Worm (Caenorhabditis elegans) whole organism, mixed stage, embryonic: ENCODE data around the gene sma-3.
A peak's percentile ranks its signal among the peaks of the same experiment; 100 is the strongest.

Experiments
- M03D4.4 ChIP-seq: sonication (generic microtip); optimal IDR thresholded peaks from 2 replicates; lab custom pipeline; 2017; ENCODE audit warnings: mild to moderate bottlenecking, missing genetic modification characterization, missing compliant biosample characterization
- bed-3 ChIP-seq: fragments of 200-800 bp; sonication (Bioruptor generic); optimal IDR thresholded peaks from 3 replicates; lab custom pipeline; 2018; ENCODE audit warnings: mild to moderate bottlenecking, missing genetic modification characterization, moderate library complexity, missing compliant biosample characterization
- blmp-1 ChIP-seq: fragments of 150-350 bp; optimal IDR thresholded peaks from 2 replicates; lab custom pipeline; 2014; ENCODE audit warnings: missing biosample characterization, missing genetic modification characterization
- ceh-39 ChIP-seq: fragments of 150-350 bp; optimal IDR thresholded peaks from 2 replicates; lab custom pipeline; 2014; ENCODE audit warnings: missing biosample characterization, missing genetic modification characterization
- ceh-43 ChIP-seq: fragments of 200-800 bp; sonication (Bioruptor generic); optimal IDR thresholded peaks from 2 replicates; lab custom pipeline; 2018; ENCODE audit warnings: mild to moderate bottlenecking, missing genetic modification characterization, moderate library complexity, missing compliant biosample characterization
- ceh-83 ChIP-seq: fragments of 200-800 bp; sonication (Bioruptor generic); optimal IDR thresholded peaks from 2 replicates; lab custom pipeline; 2018; ENCODE audit warnings: mild to moderate bottlenecking, missing genetic modification characterization, missing compliant biosample characterization
- ces-1 ChIP-seq: fragments of 150-350 bp; optimal IDR thresholded peaks from 2 replicates; lab custom pipeline; 2014; ENCODE audit warnings: missing biosample characterization, missing genetic modification reagents, missing genetic modification characterization
- cnd-1 ChIP-seq: fragments of 200-800 bp; sonication (Bioruptor generic); optimal IDR thresholded peaks from 2 replicates; lab custom pipeline; 2018; ENCODE audit warnings: mild to moderate bottlenecking, missing genetic modification characterization, missing compliant biosample characterization
- drap-1 ChIP-seq: fragments of 200-800 bp; sonication (Bioruptor generic); optimal IDR thresholded peaks from 3 replicates; lab custom pipeline; 2018; ENCODE audit warnings: mild to moderate bottlenecking, missing genetic modification characterization, missing compliant biosample characterization
- elt-1 ChIP-seq: sonication (generic microtip); optimal IDR thresholded peaks from 2 replicates; lab custom pipeline; 2017; ENCODE audit warnings: missing genetic modification characterization, mild to moderate bottlenecking, missing compliant biosample characterization, antibody characterized with exemption, moderate library complexity, borderline replicate concordance; ENCODE audit not compliant: insufficient read depth
- flh-1 ChIP-seq: fragments of 200-800 bp; sonication (Bioruptor generic); optimal IDR thresholded peaks from 2 replicates; lab custom pipeline; 2018; ENCODE audit warnings: mild to moderate bottlenecking, missing genetic modification characterization, moderate library complexity, missing compliant biosample characterization
- lin-13 ChIP-seq: fragments of 150-350 bp; optimal IDR thresholded peaks from 2 replicates; lab custom pipeline; 2014; ENCODE audit warnings: missing biosample characterization, missing genetic modification characterization
- lin-32 ChIP-seq: fragments of 200-800 bp; sonication (Bioruptor generic); optimal IDR thresholded peaks from 2 replicates; lab custom pipeline; 2018; ENCODE audit warnings: mild to moderate bottlenecking, missing genetic modification characterization, missing compliant biosample characterization
- lsy-2 ChIP-seq: fragments of 150-350 bp; optimal IDR thresholded peaks from 2 replicates; lab custom pipeline; 2014; ENCODE audit warnings: missing biosample characterization, missing genetic modification characterization
- mab-5 ChIP-seq: fragments of 150-350 bp; optimal IDR thresholded peaks from 2 replicates; lab custom pipeline; 2014; ENCODE audit warnings: missing biosample characterization, missing genetic modification characterization
- mep-1 ChIP-seq: fragments of 150-350 bp; optimal IDR thresholded peaks from 2 replicates; lab custom pipeline; 2017; ENCODE audit warnings: missing biosample characterization, missing genetic modification reagents, missing genetic modification characterization, inconsistent platforms
- mls-2 ChIP-seq: sonication (generic microtip); optimal IDR thresholded peaks from 2 replicates; lab custom pipeline; 2016; ENCODE audit warnings: mild to moderate bottlenecking, missing genetic modification characterization, moderate library complexity, missing compliant biosample characterization
- nhr-12 ChIP-seq: fragments of 150-350 bp; optimal IDR thresholded peaks from 2 replicates; lab custom pipeline; 2014; ENCODE audit warnings: missing biosample characterization, missing genetic modification characterization
- nhr-2 ChIP-seq: fragments of 150-350 bp; optimal IDR thresholded peaks from 2 replicates; lab custom pipeline; 2014; ENCODE audit warnings: missing biosample characterization, missing genetic modification characterization
- nhr-237 ChIP-seq: fragments of 150-350 bp; optimal IDR thresholded peaks from 2 replicates; lab custom pipeline; 2014; ENCODE audit warnings: missing biosample characterization, missing genetic modification characterization
- nhr-28 ChIP-seq: fragments of 150-350 bp; optimal IDR thresholded peaks from 2 replicates; lab custom pipeline; 2014; ENCODE audit warnings: missing biosample characterization, missing genetic modification characterization
- nhr-76 ChIP-seq: sonication (generic microtip); optimal IDR thresholded peaks from 2 replicates; lab custom pipeline; 2017; ENCODE audit warnings: missing biosample characterization, missing genetic modification characterization
- pha-4 ChIP-seq: fragments of 150-350 bp; optimal IDR thresholded peaks from 2 replicates; lab custom pipeline; 2018; ENCODE audit warnings: missing biosample characterization, missing genetic modification reagents, missing genetic modification characterization
- sem-2 ChIP-seq: fragments of 200-800 bp; sonication (Bioruptor generic); optimal IDR thresholded peaks from 2 replicates; lab custom pipeline; 2018; ENCODE audit warnings: mild to moderate bottlenecking, missing genetic modification characterization, missing compliant biosample characterization
- snpc-4 ChIP-seq: fragments of 150-350 bp; optimal IDR thresholded peaks from 2 replicates; lab custom pipeline; 2014; ENCODE audit warnings: missing biosample characterization, missing genetic modification characterization
- sptf-1 ChIP-seq: sonication (generic microtip); optimal IDR thresholded peaks from 2 replicates; lab custom pipeline; 2017; ENCODE audit warnings: mild to moderate bottlenecking, missing genetic modification characterization, moderate library complexity, missing compliant biosample characterization
- tbx-8 ChIP-seq: fragments of 200-800 bp; sonication (Bioruptor generic); optimal IDR thresholded peaks from 2 replicates; lab custom pipeline; 2018; ENCODE audit warnings: mild to moderate bottlenecking, missing genetic modification characterization, moderate library complexity, missing compliant biosample characterization
- unc-120 ChIP-seq: sonication (generic microtip); optimal IDR thresholded peaks from 2 replicates; lab custom pipeline; 2017; ENCODE audit warnings: missing genetic modification characterization, missing compliant biosample characterization; ENCODE audit not compliant: poor library complexity, severe bottlenecking
- unc-62 ChIP-seq: fragments of 150-350 bp; optimal IDR thresholded peaks from 2 replicates; lab custom pipeline; 2014; ENCODE audit warnings: missing biosample characterization, missing genetic modification reagents, missing genetic modification characterization
- ztf-11 ChIP-seq: fragments of 150-350 bp; optimal IDR thresholded peaks from 2 replicates; lab custom pipeline; 2014; ENCODE audit warnings: missing biosample characterization, missing genetic modification characterization

The sma-3 gene

DNA sequence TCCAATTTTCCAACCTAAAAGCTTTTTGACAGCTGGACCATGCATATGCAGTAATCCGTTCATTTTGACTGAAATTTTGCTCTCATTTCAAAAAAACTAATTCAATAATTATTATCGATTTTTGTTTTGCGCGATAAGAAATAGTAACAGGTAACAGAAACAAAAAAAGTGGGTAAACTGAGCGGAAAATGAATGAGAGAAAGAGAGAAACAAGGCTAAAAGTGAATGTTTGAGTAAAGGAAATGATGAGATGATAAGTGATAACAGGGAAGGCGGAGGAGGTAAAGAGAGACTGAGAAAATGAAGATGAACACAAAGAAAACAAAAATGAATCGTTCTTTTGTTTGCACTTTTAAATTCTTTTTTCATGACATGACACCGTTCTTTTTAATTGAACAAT lies at the start of gene sma-3:
Gene sma-3 (minus strand): TSS at position 68 of the 400 bp plus-strand sequence.
- TF ChIP-seq lin-13 (no peak), blmp-1 (tag; lab: Kevin White, UChicago) (peak; percentile 47)

DNA sequence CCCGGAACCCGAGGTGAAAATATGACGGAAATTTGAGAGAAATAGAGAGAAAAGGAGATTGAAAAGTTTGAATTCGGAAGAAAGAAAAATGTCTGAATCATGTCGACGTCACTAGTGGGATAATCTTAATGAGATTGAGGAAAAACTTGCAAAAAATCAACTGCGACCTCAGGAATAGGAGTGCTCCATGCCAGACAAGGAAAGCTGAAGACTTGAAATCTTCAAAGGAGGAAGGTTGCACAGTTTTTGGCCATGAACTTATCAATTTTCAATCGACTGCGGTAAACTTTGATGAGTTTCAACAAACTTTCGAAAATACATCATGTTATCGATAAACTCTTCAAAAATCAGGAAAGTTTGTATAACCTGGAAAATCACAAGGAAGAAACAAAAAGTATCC lies 48.6 kb upstream of the sma-3 start, which contains the start of gene pdf-1:
Gene pdf-1 (minus strand): TSS at position 101 of the 400 bp plus-strand sequence.
- TF ChIP-seq lin-13, result no peak
- no peak for TF ChIP-seq ceh-43 (GFP tag; lab: Kevin White, UChicago)
- no peak for TF ChIP-seq M03D4.4
- TF ChIP-seq unc-62, result no peak
- no peak for TF ChIP-seq ceh-39 (tag; lab: Kevin White, UChicago)
- TF ChIP-seq mab-5 (tag; lab: Kevin White, UChicago), result no peak
- no peak for TF ChIP-seq nhr-28 (tag; lab: Kevin White, UChicago)
- no peak for TF ChIP-seq lsy-2 (tag; lab: Kevin White, UChicago)
- no peak for TF ChIP-seq mep-1 (tag; lab: Kevin White, UChicago)
- no peak for TF ChIP-seq nhr-2 (tag; lab: Kevin White, UChicago)
- TF ChIP-seq elt-1 (tag; lab: Kevin White, UChicago), result no peak
- TF ChIP-seq tbx-8, result no peak
- TF ChIP-seq ceh-83 (GFP tag; lab: Kevin White, UChicago), result no peak
- no peak for TF ChIP-seq bed-3 (GFP tag; lab: Kevin White, UChicago)

DNA sequence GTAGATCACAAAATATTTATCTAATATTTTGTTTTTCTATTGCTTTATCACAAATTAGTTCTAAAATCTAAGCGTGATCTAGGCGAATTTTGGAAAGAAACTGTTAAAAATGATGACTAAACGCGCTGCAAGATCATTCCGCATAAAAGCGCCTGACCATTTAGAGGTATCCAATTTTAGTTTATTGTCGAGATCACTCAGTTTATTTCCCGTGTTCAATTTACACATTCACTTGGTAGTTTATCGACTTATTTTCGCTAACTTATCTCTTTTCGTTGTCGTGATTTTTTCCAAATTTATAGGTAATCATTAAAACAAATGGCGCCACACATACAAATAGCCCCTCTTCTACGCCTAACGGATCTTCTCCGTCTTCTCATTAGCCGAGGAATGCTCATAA lies 42.6 kb upstream of the sma-3 start, which contains the start of gene T07E3.2:
Gene T07E3.2 (plus strand): TSS at position 301 of the 400 bp plus-strand sequence.
- TF ChIP-seq lin-13 (no peak), flh-1 (GFP tag; lab: Kevin White, UChicago) (no peak), nhr-76 (tag; lab: Kevin White, UChicago) (no peak), nhr-28 (tag; lab: Kevin White, UChicago) (no peak), drap-1 (GFP tag; lab: Kevin White, UChicago) (no peak), mls-2 (tag; lab: Kevin White, UChicago) (no peak), lsy-2 (tag; lab: Kevin White, UChicago) (no peak), cnd-1 (tag; lab: Kevin White, UChicago) (no peak), elt-1 (tag; lab: Kevin White, UChicago) (no peak), unc-120 (tag; lab: Kevin White, UChicago) (no peak), ceh-83 (GFP tag; lab: Kevin White, UChicago) (no peak), ceh-43 (GFP tag; lab: Kevin White, UChicago) (no peak), blmp-1 (tag; lab: Kevin White, UChicago) (no peak), sptf-1 (tag; lab: Kevin White, UChicago) (no peak), lin-32 (no peak), nhr-237 (tag; lab: Kevin White, UChicago) (no peak)

DNA sequence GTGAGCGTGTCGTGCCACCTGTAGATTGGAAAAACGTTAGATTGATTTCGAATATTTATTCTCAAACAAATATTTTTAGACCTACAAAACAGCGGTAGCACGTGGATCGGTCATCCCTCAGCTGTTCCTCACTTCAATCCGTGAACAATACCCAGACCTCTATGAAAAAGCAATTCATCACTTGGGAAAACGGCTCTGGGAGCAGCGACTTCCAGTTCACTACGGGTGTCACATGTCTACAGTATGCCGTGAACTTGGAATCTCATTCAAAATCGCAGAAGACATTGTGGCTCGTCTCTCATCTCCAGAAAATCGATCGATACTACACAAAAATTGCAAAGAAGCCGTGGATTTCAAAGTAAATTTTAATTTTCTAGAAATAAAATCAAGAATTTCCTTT lies 40.7 kb upstream of the sma-3 start:
- TF ChIP-seq flh-1 (GFP tag; lab: Kevin White, UChicago), result no peak
- no peak for TF ChIP-seq nhr-237 (tag; lab: Kevin White, UChicago)
- TF ChIP-seq M03D4.4, result no peak
- TF ChIP-seq elt-1 (tag; lab: Kevin White, UChicago), result no peak
- TF ChIP-seq lin-32, result no peak
- no peak for TF ChIP-seq drap-1 (GFP tag; lab: Kevin White, UChicago)
- no peak for TF ChIP-seq ces-1 (GFP tag; lab: Kevin White, UChicago)
- no peak for TF ChIP-seq lsy-2 (tag; lab: Kevin White, UChicago)
- TF ChIP-seq pha-4 (tag; lab: Kevin White, UChicago), result no peak
- TF ChIP-seq nhr-12 (tag; lab: Kevin White, UChicago), result no peak
- TF ChIP-seq snpc-4 (tag; lab: Kevin White, UChicago), result no peak
- no peak for TF ChIP-seq mls-2 (tag; lab: Kevin White, UChicago)
- no peak for TF ChIP-seq nhr-2 (tag; lab: Kevin White, UChicago)
- TF ChIP-seq sptf-1 (tag; lab: Kevin White, UChicago), result no peak
- TF ChIP-seq tbx-8, result no peak
- TF ChIP-seq cnd-1 (tag; lab: Kevin White, UChicago), result no peak
- TF ChIP-seq sem-2 (GFP tag; lab: Kevin White, UChicago), result no peak
- no peak for TF ChIP-seq ztf-11 (tag; lab: Kevin White, UChicago)
- TF ChIP-seq ceh-43 (GFP tag; lab: Kevin White, UChicago), result no peak
